Worm (Caenorhabditis elegans) whole organism, L1 larva: Measurements from ENCODE around the gene C24H10.3.

Experiments used
- alr-1 ChIP-seq: fragments of 200-800 bp; sonication (Bioruptor generic); optimal IDR thresholded peaks from 2 replicates; lab custom pipeline; 2018; ENCODE audit warnings: borderline replicate concordance, mild to moderate bottlenecking, missing genetic modification characterization, missing compliant biosample characterization
- ceh-88 ChIP-seq: fragments of 200-800 bp; sonication (Bioruptor generic); IDR thresholded peaks from 2 replicates; pipeline ENCODE4 v1.3.6; 2022; ENCODE audit warnings: missing genetic modification characterization, missing compliant biosample characterization
- pag-3 ChIP-seq: sonication (generic microtip); optimal IDR thresholded peaks from 2 replicates; lab custom pipeline; 2017; ENCODE audit warnings: missing genetic modification characterization, mild to moderate bottlenecking, missing compliant biosample characterization, antibody characterized with exemption, borderline replicate concordance; ENCODE audit not compliant: insufficient read depth
- skn-1 ChIP-seq: fragments of 150-350 bp; optimal IDR thresholded peaks from 2 replicates; lab custom pipeline; 2014; ENCODE audit warnings: missing biosample characterization, missing genetic modification characterization
- unc-62 ChIP-seq: fragments of 150-350 bp; optimal IDR thresholded peaks from 2 replicates; lab custom pipeline; 2014; ENCODE audit warnings: missing biosample characterization, missing genetic modification reagents, missing genetic modification characterization
- ztf-4 ChIP-seq: fragments of 150-350 bp; optimal IDR thresholded peaks from 2 replicates; lab custom pipeline; 2014; ENCODE audit warnings: missing biosample characterization, missing genetic modification characterization

DNA sequence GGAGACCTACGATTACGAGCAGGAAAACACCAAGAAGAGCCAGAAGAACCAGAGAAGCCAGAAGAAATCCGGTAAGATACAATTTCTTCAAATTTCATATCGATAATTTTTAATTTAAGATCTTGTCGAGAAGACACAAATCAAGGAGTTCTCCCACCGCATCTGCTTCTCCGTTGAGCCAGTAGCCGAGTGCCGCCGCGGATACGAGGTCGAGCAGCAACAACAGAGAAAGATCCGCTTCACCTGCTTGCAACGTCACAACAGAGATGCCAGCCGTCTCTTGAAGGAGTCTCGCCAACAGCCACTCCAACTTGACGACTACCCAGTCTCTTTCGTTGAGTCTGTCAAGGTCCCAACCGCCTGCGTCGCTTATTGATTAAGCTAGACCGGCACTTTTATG, 44.8 kb downstream of the C24H10.3 start:
- TF ChIP-seq skn-1 (tag; lab: Kevin White, UChicago), result no peak
- no peak for TF ChIP-seq pag-3 (tag; lab: Kevin White, UChicago)
- no peak for TF ChIP-seq ceh-88 (GFP tag; lab: Robert Waterston, UW)
- TF ChIP-seq unc-62 (GFP tag; lab: Kevin White, UChicago), result no peak
- no peak for TF ChIP-seq alr-1 (tag; lab: Kevin White, UChicago)
- no peak for TF ChIP-seq ztf-4 (tag; lab: Kevin White, UChicago)
